Fruit fly (Drosophila melanogaster): ENCODE measurements around the gene Axs.

- TF ChIP-seq h (optimal IDR thresholded peaks at IDR 0.05) (no peak), Myc (optimal IDR thresholded peaks at IDR 0.05) (no peak)
These were observed 42.6 kb downstream of the Axs start for dm6 chrX:16641101-16641420.

Measured in Kc167 (cell line).